Worm (Caenorhabditis elegans) whole organism, dauer: ENCODE data around the gene ucr-2.1.

Source experiments
- unc-62 ChIP-seq: sonication (generic microtip); optimal IDR thresholded peaks from 2 replicates; lab custom pipeline; 2017; ENCODE audit warnings: missing biosample characterization, missing genetic modification reagents, missing genetic modification characterization

The ucr-2.1 gene

ce11 chrX:12017908-12018479 lies at the start of gene ucr-2.1, which contains the start of gene nmat-1:
TSS of gene ucr-2.1 (plus strand) at chrX:12018429.
TSS of gene nmat-1 (minus strand) at chrX:12018043.
- TF ChIP-seq unc-62 (GFP tag; lab: Kevin White, UChicago) = no peak

ce11 chrX:11969085-11969484 lies 49.1 kb upstream of the ucr-2.1 start:
- TF ChIP-seq unc-62 (GFP tag; lab: Kevin White, UChicago) = no peak

- no peak for TF ChIP-seq unc-62 (GFP tag; lab: Kevin White, UChicago)
Measured at ce11 chrX:11969554-11969953, 48.7 kb upstream of the ucr-2.1 start.

ce11 chrX:11971323-11971722 lies 46.9 kb upstream of the ucr-2.1 start:
- no peak for TF ChIP-seq unc-62 (GFP tag; lab: Kevin White, UChicago)

- no peak for TF ChIP-seq unc-62 (GFP tag; lab: Kevin White, UChicago)
Measured at ce11 chrX:11974629-11975085, 43.6 kb upstream of the ucr-2.1 start, which contains the start of gene set-6. TSS of gene set-6 (minus strand) at chrX:11974679.

ce11 chrX:11982065-11982464 lies 36.2 kb upstream of the ucr-2.1 start, which contains the start of gene nhr-167:
TSS of gene nhr-167 (minus strand) at chrX:11982085.
- TF ChIP-seq unc-62 (GFP tag; lab: Kevin White, UChicago) = no peak

- no peak for TF ChIP-seq unc-62 (GFP tag; lab: Kevin White, UChicago)
Measured at ce11 chrX:11983576-11984061, 34.6 kb upstream of the ucr-2.1 start, which contains the start of gene C49F5.3. TSS of gene C49F5.3 (minus strand) at chrX:11983626.

ce11 chrX:11985887-11986286 lies 32.3 kb upstream of the ucr-2.1 start, which contains the start of gene C49F5.5:
TSS of gene C49F5.5 (plus strand) at chrX:11986187.
- TF ChIP-seq unc-62 (GFP tag; lab: Kevin White, UChicago) = no peak

- no peak for TF ChIP-seq unc-62 (GFP tag; lab: Kevin White, UChicago)
Measured at ce11 chrX:11987900-11988364, 30.3 kb upstream of the ucr-2.1 start, which contains the start of gene C49F5.6. TSS of gene C49F5.6 (plus strand) at chrX:11988314.

ce11 chrX:11992246-11992645 lies 26.0 kb upstream of the ucr-2.1 start:
- no peak for TF ChIP-seq unc-62 (GFP tag; lab: Kevin White, UChicago)

- no peak for TF ChIP-seq unc-62 (GFP tag; lab: Kevin White, UChicago)
Measured at ce11 chrX:11992778-11993177, 25.5 kb upstream of the ucr-2.1 start.

- no peak for TF ChIP-seq unc-62 (GFP tag; lab: Kevin White, UChicago)
Measured at ce11 chrX:11993327-11993726, 24.9 kb upstream of the ucr-2.1 start.

- no peak for TF ChIP-seq unc-62 (GFP tag; lab: Kevin White, UChicago)
Measured at ce11 chrX:11994484-11994883, 23.7 kb upstream of the ucr-2.1 start, which contains the start of gene C49F5.7. TSS of gene C49F5.7 (plus strand) at chrX:11994784.

- TF ChIP-seq unc-62 (GFP tag; lab: Kevin White, UChicago) = no peak
Measured at ce11 chrX:11996606-11997005, 21.6 kb upstream of the ucr-2.1 start.

- no peak for TF ChIP-seq unc-62 (GFP tag; lab: Kevin White, UChicago)
Measured at ce11 chrX:11999573-11999972, 18.7 kb upstream of the ucr-2.1 start.

ce11 chrX:12001600-12001999 lies 16.6 kb upstream of the ucr-2.1 start:
- TF ChIP-seq unc-62 (GFP tag; lab: Kevin White, UChicago) = no peak

- no peak for TF ChIP-seq unc-62 (GFP tag; lab: Kevin White, UChicago)
Measured at ce11 chrX:12003969-12004368, 14.3 kb upstream of the ucr-2.1 start.
